Fruit fly (Drosophila melanogaster) whole organism, embryonic: Measurements from ENCODE around the gene Cypl.

Experiments used
- Adf1 ChIP-seq: fragments of 200-800 bp; sonication (Bioruptor generic); IDR thresholded peaks from 2 replicates; pipeline ENCODE4 v1.3.6; 2022; ENCODE audit warnings: missing biosample characterization, missing genetic modification characterization
- Blimp-1 ChIP-seq: fragments of 200-800 bp; sonication (Bioruptor generic); optimal IDR thresholded peaks from 3 replicates; lab custom pipeline; 2018; ENCODE audit warnings: missing biosample characterization, missing genetic modification characterization, mild to moderate bottlenecking, moderate library complexity, missing genetic modification reagents
- C15 ChIP-seq: fragments of 200-800 bp; sonication (Bioruptor generic); IDR thresholded peaks from 3 replicates; pipeline ENCODE4 v1.3.6; 2022; ENCODE audit warnings: missing biosample characterization, missing genetic modification characterization
- CG10431 ChIP-seq: fragments of 200-800 bp; sonication (Bioruptor generic); optimal IDR thresholded peaks from 3 replicates; lab custom pipeline; 2018; ENCODE audit warnings: missing biosample characterization, mild to moderate bottlenecking, missing genetic modification characterization
- CG11560 ChIP-seq: fragments of 200-800 bp; sonication (Bioruptor generic); IDR thresholded peaks from 3 replicates; pipeline ENCODE4 v1.3.6; 2022; ENCODE audit warnings: missing biosample characterization, missing genetic modification characterization
- CG12219 ChIP-seq: fragments of 200-800 bp; sonication (Bioruptor generic); optimal IDR thresholded peaks from 3 replicates; lab custom pipeline; 2018; ENCODE audit warnings: missing biosample characterization, mild to moderate bottlenecking, missing genetic modification characterization
- CG12391 ChIP-seq: fragments of 200-800 bp; sonication (Bioruptor generic); optimal IDR thresholded peaks from 3 replicates; lab custom pipeline; 2018; ENCODE audit warnings: missing biosample characterization, mild to moderate bottlenecking, missing genetic modification characterization, moderate library complexity
- CG15073 ChIP-seq: fragments of 200-800 bp; sonication (Bioruptor generic); optimal IDR thresholded peaks from 2 replicates; lab custom pipeline; 2016; ENCODE audit warnings: missing biosample characterization, missing genetic modification characterization
- CG15269 ChIP-seq: fragments of 200-800 bp; sonication (Bioruptor generic); optimal IDR thresholded peaks from 2 replicates; lab custom pipeline; 2018; ENCODE audit warnings: missing biosample characterization, mild to moderate bottlenecking, missing genetic modification characterization, moderate library complexity
- CG3163 ChIP-seq: fragments of 200-800 bp; sonication (Bioruptor generic); optimal IDR thresholded peaks from 3 replicates; lab custom pipeline; 2016; ENCODE audit warnings: missing biosample characterization, missing genetic modification characterization
- CG3281 ChIP-seq: fragments of 200-800 bp; sonication (Bioruptor generic); optimal IDR thresholded peaks from 3 replicates; lab custom pipeline; 2017; ENCODE audit warnings: missing biosample characterization, mild to moderate bottlenecking, missing genetic modification characterization
- CG34224 ChIP-seq: fragments of 200-800 bp; sonication (Bioruptor generic); IDR thresholded peaks from 3 replicates; pipeline ENCODE4 v1.3.6; 2022; ENCODE audit warnings: missing biosample characterization, missing genetic modification characterization; ENCODE audit not compliant: partially characterized antibody
- CG34422 ChIP-seq: fragments of 200-800 bp; sonication (Bioruptor generic); IDR thresholded peaks from 3 replicates; pipeline ENCODE4 v1.3.6; 2022; ENCODE audit warnings: missing biosample characterization, missing genetic modification characterization
- CG3995 ChIP-seq: fragments of 200-800 bp; sonication (Bioruptor generic); optimal IDR thresholded peaks from 3 replicates; lab custom pipeline; 2016; ENCODE audit warnings: missing biosample characterization, missing genetic modification characterization
- CG4360 ChIP-seq: fragments of 200-800 bp; sonication (Bioruptor generic); IDR thresholded peaks from 2 replicates; pipeline ENCODE4 v1.3.6; 2022; ENCODE audit warnings: missing biosample characterization, missing genetic modification characterization
- CG6854 ChIP-seq: fragments of 200-800 bp; sonication (Bioruptor generic); optimal IDR thresholded peaks from 3 replicates; lab custom pipeline; 2017; ENCODE audit warnings: missing biosample characterization, mild to moderate bottlenecking, missing genetic modification characterization
- CG7372 ChIP-seq: fragments of 200-800 bp; sonication (Bioruptor generic); IDR thresholded peaks from 2 replicates; pipeline ENCODE4 v1.3.6; 2022; ENCODE audit warnings: missing biosample characterization, missing genetic modification characterization
- CG8290 ChIP-seq, 3 experiments: fragments of 200-800 bp; sonication (Bioruptor generic); optimal IDR thresholded peaks; 2 replicates each; lab custom pipeline; 2016 to 2019; ENCODE audit warnings: missing biosample characterization in 3 of 3, missing genetic modification characterization in 3 of 3, mild to moderate bottlenecking in 2 of 3, moderate library complexity in 1 of 3
- Dad ChIP-seq: fragments of 200-800 bp; sonication (Bioruptor generic); optimal IDR thresholded peaks from 3 replicates; lab custom pipeline; 2016; ENCODE audit warnings: missing biosample characterization, missing genetic modification characterization
- Dref ChIP-seq: fragments of 200-800 bp; sonication (Bioruptor generic); IDR thresholded peaks from 2 replicates; pipeline ENCODE4 v1.3.6; 2022; ENCODE audit warnings: missing biosample characterization, missing genetic modification characterization
- Eip74EF ChIP-seq, 2 experiments: fragments of 200-800 bp in 1 of 2; fragments of >200 bp in 1 of 2; sonication (Bioruptor generic) in 1 of 2; optimal IDR thresholded peaks; 2 replicates each; lab custom pipeline; 2017 to 2019; ENCODE audit warnings: missing biosample characterization in 2 of 2, missing genetic modification characterization in 2 of 2, mild to moderate bottlenecking in 1 of 2, moderate library complexity in 1 of 2
- HLH3B ChIP-seq: fragments of 200-800 bp; sonication (Bioruptor generic); IDR thresholded peaks from 2 replicates; pipeline ENCODE4 v1.3.6; 2022; ENCODE audit warnings: missing biosample characterization, missing genetic modification characterization
- Hey ChIP-seq: fragments of 200-800 bp; sonication (Bioruptor generic); optimal IDR thresholded peaks from 3 replicates; lab custom pipeline; 2018; ENCODE audit warnings: missing biosample characterization, mild to moderate bottlenecking, missing genetic modification characterization
- HmgZ ChIP-seq: fragments of 200-800 bp; sonication (Bioruptor generic); optimal IDR thresholded peaks from 2 replicates; lab custom pipeline; 2018; ENCODE audit warnings: missing biosample characterization, mild to moderate bottlenecking, missing genetic modification characterization
- Hmr ChIP-seq: fragments of 200-800 bp; sonication (Bioruptor generic); optimal IDR thresholded peaks from 3 replicates; lab custom pipeline; 2017; ENCODE audit warnings: mild to moderate bottlenecking, missing biosample characterization, missing genetic modification reagents, missing genetic modification characterization
- Hr51 ChIP-seq, 2 experiments: fragments of 200-800 bp; sonication (Bioruptor generic); optimal IDR thresholded peaks; 2 replicates in 1 of 2; 3 replicates in 1 of 2; lab custom pipeline; 2016 to 2018; ENCODE audit warnings: missing biosample characterization in 2 of 2, missing genetic modification characterization in 2 of 2, mild to moderate bottlenecking in 1 of 2, moderate library complexity in 1 of 2
- MESR4 ChIP-seq: fragments of 200-800 bp; sonication (Bioruptor generic); optimal IDR thresholded peaks from 2 replicates; lab custom pipeline; 2018; ENCODE audit warnings: missing biosample characterization, mild to moderate bottlenecking, missing genetic modification characterization, moderate library complexity
- NC2β ChIP-seq: fragments of 200-800 bp; sonication (Bioruptor generic); optimal IDR thresholded peaks from 2 replicates; lab custom pipeline; 2016; ENCODE audit warnings: missing biosample characterization, missing genetic modification characterization
- Pdp1 ChIP-seq, 2 experiments: fragments of 200-800 bp; sonication (Bioruptor generic); optimal IDR thresholded peaks; 3 replicates each; lab custom pipeline; 2016; ENCODE audit warnings: missing biosample characterization in 2 of 2, missing genetic modification characterization in 2 of 2, mild to moderate bottlenecking in 1 of 2, moderate library complexity in 1 of 2
- cg ChIP-seq: fragments of 200-800 bp; sonication (Bioruptor generic); optimal IDR thresholded peaks from 3 replicates; lab custom pipeline; 2019; ENCODE audit warnings: missing biosample characterization, mild to moderate bottlenecking, missing genetic modification characterization, moderate library complexity
- chinmo ChIP-seq: fragments of 200-800 bp; sonication (Bioruptor generic); IDR thresholded peaks from 4 replicates; pipeline ENCODE4 v1.3.6; 2022; ENCODE audit warnings: missing biosample characterization, missing genetic modification characterization; ENCODE audit not compliant: partially characterized antibody
- dati ChIP-seq: fragments of 200-800 bp; sonication (Bioruptor generic); IDR thresholded peaks from 2 replicates; pipeline ENCODE4 v1.3.6; 2022; ENCODE audit warnings: missing biosample characterization, missing genetic modification characterization
- fd3F ChIP-seq: fragments of 200-800 bp; sonication (Bioruptor generic); optimal IDR thresholded peaks from 2 replicates; lab custom pipeline; 2018; ENCODE audit warnings: missing biosample characterization, mild to moderate bottlenecking, missing genetic modification characterization, moderate library complexity
- gfzf ChIP-seq: fragments of 200-800 bp; sonication (Bioruptor generic); optimal IDR thresholded peaks from 2 replicates; lab custom pipeline; 2016; ENCODE audit warnings: missing biosample characterization, mild to moderate bottlenecking, missing genetic modification characterization, moderate library complexity
- grau ChIP-seq: fragments of 200-800 bp; optimal IDR thresholded peaks from 3 replicates; lab custom pipeline; 2019; ENCODE audit warnings: missing biosample characterization, mild to moderate bottlenecking, missing genetic modification characterization, moderate library complexity
- her ChIP-seq: fragments of 200-800 bp; sonication (Bioruptor generic); optimal IDR thresholded peaks from 2 replicates; lab custom pipeline; 2016; ENCODE audit warnings: missing biosample characterization, missing genetic modification characterization
- jumu ChIP-seq: fragments of 200-800 bp; sonication (Bioruptor generic); optimal IDR thresholded peaks from 3 replicates; lab custom pipeline; 2016; ENCODE audit warnings: missing biosample characterization, missing genetic modification characterization
- kah ChIP-seq: fragments of 200-800 bp; sonication (Bioruptor generic); optimal IDR thresholded peaks from 2 replicates; lab custom pipeline; 2018; ENCODE audit warnings: missing biosample characterization, mild to moderate bottlenecking, missing genetic modification characterization
- lab ChIP-seq: fragments of 200-800 bp; sonication (Bioruptor generic); optimal IDR thresholded peaks from 3 replicates; lab custom pipeline; 2017; ENCODE audit warnings: missing biosample characterization, missing genetic modification characterization, mild to moderate bottlenecking, moderate library complexity, missing genetic modification reagents
- nom ChIP-seq: fragments of 200-800 bp; sonication (Bioruptor generic); optimal IDR thresholded peaks from 2 replicates; lab custom pipeline; 2017; ENCODE audit warnings: missing biosample characterization, missing genetic modification characterization, mild to moderate bottlenecking, moderate library complexity, missing genetic modification reagents
- onecut ChIP-seq: fragments of 200-800 bp; sonication (Bioruptor generic); IDR thresholded peaks from 2 replicates; pipeline ENCODE4 v1.3.6; 2022; ENCODE audit warnings: missing biosample characterization, missing genetic modification characterization
- sug ChIP-seq: fragments of 200-800 bp; optimal IDR thresholded peaks from 2 replicates; lab custom pipeline; 2019; ENCODE audit warnings: missing biosample characterization, mild to moderate bottlenecking, missing genetic modification characterization, moderate library complexity
- tap ChIP-seq: fragments of 200-800 bp; optimal IDR thresholded peaks from 3 replicates; lab custom pipeline; 2019; ENCODE audit warnings: missing biosample characterization, mild to moderate bottlenecking, missing genetic modification characterization, moderate library complexity
- tgo ChIP-seq: fragments of 200-800 bp; sonication (Bioruptor generic); IDR thresholded peaks from 3 replicates; pipeline ENCODE4 v1.3.6; 2022; ENCODE audit warnings: missing biosample characterization, missing genetic modification characterization
- ttk ChIP-seq: fragments of 200-800 bp; sonication (Bioruptor generic); IDR thresholded peaks from 2 replicates; pipeline ENCODE4 v2.1.2; 2022; ENCODE audit warnings: missing biosample characterization, missing genetic modification characterization
- vfl ChIP-seq: fragments of 200-800 bp; sonication (Bioruptor generic); optimal IDR thresholded peaks from 2 replicates; lab custom pipeline; 2016; ENCODE audit warnings: missing biosample characterization, missing genetic modification characterization
- zfh1 ChIP-seq: fragments of 200-800 bp; sonication (Bioruptor generic); IDR thresholded peaks from 3 replicates; pipeline ENCODE4 v1.3.6; 2022; ENCODE audit warnings: missing biosample characterization, missing genetic modification characterization

The Cypl gene

dm6 chr3L:542863-543635 lies at the start of gene Cypl, which contains the start of gene Hipk (continued):
- TF ChIP-seq Eip74EF (GFP tag; optimal IDR thresholded peaks at IDR 0.05; lab: Kevin White, UChicago) (peak in 1 of 2 experiments; percentile 56), tap (tag; lab: Kevin White, UChicago) (peak; percentile 12), CG7372 (GFP tag; lab: Robert Waterston, UW) (no peak), CG34224 (GFP tag; lab: Robert Waterston, UW) (peak; percentile 56; the same call in 1 of the 3 replicates), CG10431 (peak; percentile 40), Dad (GFP tag; lab: Kevin White, UChicago) (peak; percentile 42), Hey (tag; lab: Kevin White, UChicago) (no peak), Blimp-1 (no peak), NC2β (GFP tag; lab: Kevin White, UChicago) (peak; percentile 17), CG4360 (GFP tag; lab: Robert Waterston, UW) (0 out of 2 replicates have a peak, but pooled peaks have one; percentile 41), CG6854 (GFP tag; lab: Kevin White, UChicago) (peak; percentile 66), CG34422 (peak; percentile 79; the same call in 2 of the 3 replicates), zfh1 (GFP tag; lab: Robert Waterston, UW) (0 out of 3 replicates have a peak, but pooled peaks have one; percentile 10), CG11560 (tag; lab: Robert Waterston, UW) (no peak), Hmr (GFP tag; lab: Kevin White, UChicago) (peak; percentile 78), CG3163 (GFP tag; lab: Kevin White, UChicago) (peak; percentile 93), chinmo (GFP tag; lab: Robert Waterston, UW) (peak; percentile 82; the same call in 2 of the 4 replicates), C15 (GFP tag; lab: Robert Waterston, UW) (no peak), cg (GFP tag; lab: Kevin White, UChicago) (peak; percentile 97), kah (peak; percentile 10), Adf1 (GFP tag; lab: Robert Waterston, UW) (peak; percentile 21; the same call in 1 of the 2 replicates), fd3F (GFP tag; lab: Kevin White, UChicago) (no peak), CG3995 (GFP tag; lab: Kevin White, UChicago) (peak; percentile 9), vfl (peak; percentile 46), HmgZ (tag; lab: Kevin White, UChicago) (peak; percentile 56), Pdp1 (GFP tag; optimal IDR thresholded peaks at IDR 0.05; lab: Kevin White, UChicago) (peak in 1 of 2 experiments; percentile 63), CG15073 (no peak), Hr51 (GFP tag; optimal IDR thresholded peaks at IDR 0.05; lab: Kevin White, UChicago) (peak in 1 of 2 experiments; percentile 48), onecut (GFP tag; lab: Robert Waterston, UW) (peak; percentile 7; the same call in 1 of the 2 replicates), MESR4 (GFP tag; lab: Kevin White, UChicago) (peak; percentile 79), tgo (GFP tag; lab: Robert Waterston, UW) (no peak), CG15269 (tag; lab: Kevin White, UChicago) (peak; percentile 46), HLH3B (GFP tag; lab: Robert Waterston, UW) (no peak), gfzf (GFP tag; lab: Kevin White, UChicago) (peak; percentile 97), grau (tag; lab: Kevin White, UChicago) (peak; percentile 16), CG12219 (GFP tag; lab: Kevin White, UChicago) (peak; percentile 40), sug (peak; percentile 13), CG3281 (peak; percentile 39), lab (peak; percentile 53), ttk (GFP tag; lab: Robert Waterston, UW) (no peak), jumu (GFP tag; lab: Kevin White, UChicago) (no peak), Dref (GFP tag; lab: Robert Waterston, UW) (peak; percentile 51), her (GFP tag; lab: Kevin White, UChicago) (peak; percentile 16), CG12391 (tag; lab: Kevin White, UChicago) (peak; percentile 44), dati (no peak), CG8290 (GFP tag; optimal IDR thresholded peaks at IDR 0.05; lab: Kevin White, UChicago) (peak; percentile 19), CG8290 (tag; optimal IDR thresholded peaks at IDR 0.05; lab: Kevin White, UChicago) (peak; percentile 24 to 85), nom (GFP tag; lab: Kevin White, UChicago) (peak; percentile 75)
